Fruit fly (Drosophila melanogaster): ENCODE data around the gene CG3176.
A peak's percentile ranks its signal among the peaks of the same experiment; 100 is the strongest.

The CG3176 gene

DNA sequence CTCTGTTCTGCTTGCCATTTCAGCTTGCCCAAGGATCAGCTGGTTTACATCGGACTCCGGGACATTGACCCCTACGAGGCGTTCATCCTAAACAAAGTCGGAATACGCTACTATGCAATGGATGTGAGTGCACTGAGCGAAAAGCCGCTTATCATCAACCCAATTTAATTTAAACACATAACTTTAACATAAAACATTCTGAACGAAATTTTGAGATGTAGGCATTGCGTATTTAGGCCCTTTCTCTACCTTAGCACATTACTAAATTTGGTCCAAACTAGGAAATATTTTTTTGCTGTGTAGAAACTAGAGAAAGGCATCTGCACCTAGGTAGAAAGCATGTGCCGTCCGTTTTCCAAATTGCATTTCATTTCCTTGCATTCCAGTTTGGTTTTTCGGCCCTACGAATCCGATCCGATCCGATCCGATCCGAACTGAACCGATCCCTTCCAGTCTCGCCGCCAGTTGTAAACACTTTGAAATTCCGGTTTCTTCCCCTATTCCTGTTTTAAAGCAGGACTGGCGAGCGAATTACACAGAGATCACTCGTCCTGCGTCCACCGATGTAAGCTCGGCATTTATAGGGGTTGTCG lies 44.9 kb downstream of the CG3176 start (continued):
- TF ChIP-seq mirr (GFP tag; optimal IDR thresholded peaks at IDR 0.05) (no peak), CG17385 (GFP tag; optimal IDR thresholded peaks at IDR 0.05) (no peak), pb (GFP tag; optimal IDR thresholded peaks at IDR 0.05) (no peak), p53 (GFP tag; optimal IDR thresholded peaks at IDR 0.05) (peak; percentile 2), ab (GFP tag; optimal IDR thresholded peaks at IDR 0.05) (no peak), CG7839 (tag; optimal IDR thresholded peaks at IDR 0.05) (peak; percentile 58), btn (GFP tag; optimal IDR thresholded peaks at IDR 0.05) (peak; percentile 61), Atf6 (GFP tag; IDR thresholded peaks at IDR 0.05) (no peak), CG10274 (GFP tag; optimal IDR thresholded peaks at IDR 0.05) (no peak), prd (optimal IDR thresholded peaks at IDR 0.05) (no peak), prd (GFP tag; IDR thresholded peaks at IDR 0.05) (peak; percentile 93), CoRest (tag; optimal IDR thresholded peaks at IDR 0.05) (peak; percentile 31), twi (tag; optimal IDR thresholded peaks at IDR 0.05) (peak; percentile 44), Hr39 (optimal IDR thresholded peaks at IDR 0.05) (no peak), phol (tag; optimal IDR thresholded peaks at IDR 0.05) (peak; percentile 74), oc (tag; optimal IDR thresholded peaks at IDR 0.05) (no peak), CG32772 (GFP tag; IDR thresholded peaks at IDR 0.05) (no peak), shn (GFP tag; optimal IDR thresholded peaks at IDR 0.05) (peak; percentile 35), CG10979 (tag; optimal IDR thresholded peaks at IDR 0.05) (peak; percentile 86), Ets65A (GFP tag) (peak; percentile 91), CG16815 (GFP tag; optimal IDR thresholded peaks at IDR 0.05) (peak; percentile 81), CG10209 (GFP tag; optimal IDR thresholded peaks at IDR 0.05) (peak; percentile 65), Atf-2 (GFP tag; optimal IDR thresholded peaks at IDR 0.05) (peak; percentile 65), nau (GFP tag; optimal IDR thresholded peaks at IDR 0.05) (no peak), hkb (optimal IDR thresholded peaks at IDR 0.05) (no peak), hkb (GFP tag; IDR thresholded peaks at IDR 0.05) (0 out of 2 replicates have a peak, but pooled peaks have one; percentile 23), gt (GFP tag; IDR thresholded peaks at IDR 0.05) (0 out of 2 replicates have a peak, but pooled peaks have one; percentile 12), Max (GFP tag; optimal IDR thresholded peaks at IDR 0.05) (peak; percentile 52), toy (GFP tag; IDR thresholded peaks at IDR 0.05) (no peak), pnt (GFP tag; optimal IDR thresholded peaks at IDR 0.05) (peak; percentile 68), CG7987 (GFP tag; optimal IDR thresholded peaks at IDR 0.05) (no peak), CG1603 (tag; optimal IDR thresholded peaks at IDR 0.05) (peak; percentile 88), CG3847 (GFP tag; IDR thresholded peaks at IDR 0.05) (no peak), CG9727 (GFP tag; optimal IDR thresholded peaks at IDR 0.05) (peak; percentile 92), BtbVII (GFP tag; optimal IDR thresholded peaks at IDR 0.05) (no peak), CG17186 (GFP tag; optimal IDR thresholded peaks at IDR 0.05) (no peak), nerfin-2 (GFP tag; IDR thresholded peaks at IDR 0.05; ENCODE audit: partially characterized antibody) (no peak), CG18262 (tag; optimal IDR thresholded peaks at IDR 0.05) (peak; percentile 83), CG17829 (tag; optimal IDR thresholded peaks at IDR 0.05) (peak; percentile 83), hb (GFP tag; IDR thresholded peaks at IDR 0.05; ENCODE audit: partially characterized antibody) (no peak), Doc3 (GFP tag; IDR thresholded peaks at IDR 0.05; ENCODE audit: partially characterized antibody) (no peak), org-1 (GFP tag; optimal IDR thresholded peaks at IDR 0.05) (peak; percentile 57), repo (GFP tag; optimal IDR thresholded peaks at IDR 0.05) (peak; percentile 59), bcd (GFP tag; optimal IDR thresholded peaks at IDR 0.05) (peak; percentile 48), CG4404 (GFP tag; IDR thresholded peaks at IDR 0.05) (peak; percentile 93), CG2875 (GFP tag; optimal IDR thresholded peaks at IDR 0.05) (peak; percentile 30), dysf (GFP tag; IDR thresholded peaks at IDR 0.05) (no peak), Eip74EF (GFP tag; optimal IDR thresholded peaks at IDR 0.05) (no peak), danr (GFP tag; IDR thresholded peaks at IDR 0.05) (no peak), Optix (GFP tag; IDR thresholded peaks at IDR 0.05) (peak; percentile 49; the same call in 1 of the 3 replicates), CG11456 (GFP tag; IDR thresholded peaks at IDR 0.05) (no peak)

Data from whole organism, embryonic.